Fruit fly (Drosophila melanogaster) whole organism, embryonic: ENCODE data around the gene Arv1.

ENCODE experiments used
- Aef1 ChIP-seq: fragments of 200-800 bp; sonication (Bioruptor generic); IDR thresholded peaks from 3 replicates; pipeline ENCODE4 v1.3.6; 2022; ENCODE audit warnings: missing biosample characterization, missing genetic modification characterization
- CG10366 ChIP-seq: fragments of 200-800 bp; sonication (Bioruptor generic); IDR thresholded peaks from 2 replicates; pipeline ENCODE4 v1.3.6; 2022; ENCODE audit warnings: missing biosample characterization, missing genetic modification characterization
- CG11456 ChIP-seq: fragments of 200-800 bp; sonication (Bioruptor generic); IDR thresholded peaks from 3 replicates; pipeline ENCODE4 v1.3.6; 2022; ENCODE audit warnings: missing biosample characterization, missing genetic modification characterization
- CG12071 ChIP-seq: fragments of 200-800 bp; sonication (Bioruptor generic); optimal IDR thresholded peaks from 3 replicates; lab custom pipeline; 2018; ENCODE audit warnings: missing biosample characterization, mild to moderate bottlenecking, missing genetic modification characterization
- CG1233 ChIP-seq: fragments of 200-800 bp; sonication (Bioruptor generic); optimal IDR thresholded peaks from 4 replicates; lab custom pipeline; 2018; ENCODE audit warnings: missing biosample characterization, mild to moderate bottlenecking, missing genetic modification characterization
- CG12659 ChIP-seq: fragments of 200-800 bp; sonication (Bioruptor generic); optimal IDR thresholded peaks from 3 replicates; lab custom pipeline; 2017; ENCODE audit warnings: mild to moderate bottlenecking, missing biosample characterization, missing genetic modification reagents, missing genetic modification characterization
- CG13296 ChIP-seq: fragments of 200-800 bp; sonication (Bioruptor generic); optimal IDR thresholded peaks from 3 replicates; lab custom pipeline; 2018; ENCODE audit warnings: missing biosample characterization, mild to moderate bottlenecking, missing genetic modification characterization
- CG14050 ChIP-seq: fragments of 200-800 bp; sonication (Bioruptor generic); IDR thresholded peaks from 3 replicates; pipeline ENCODE4 v1.3.6; 2022; ENCODE audit warnings: missing biosample characterization, missing genetic modification characterization
- CG14441 ChIP-seq: fragments of 200-800 bp; sonication (Bioruptor generic); IDR thresholded peaks from 2 replicates; pipeline ENCODE4 v1.3.6; 2022; ENCODE audit warnings: missing biosample characterization, missing genetic modification characterization
- CG14710 ChIP-seq: fragments of 200-800 bp; sonication (Bioruptor generic); optimal IDR thresholded peaks from 3 replicates; lab custom pipeline; 2019; ENCODE audit warnings: missing biosample characterization, mild to moderate bottlenecking, missing genetic modification characterization, moderate library complexity
- CG15514 ChIP-seq: fragments of 200-800 bp; sonication (Bioruptor generic); optimal IDR thresholded peaks from 3 replicates; lab custom pipeline; 2017; ENCODE audit warnings: missing biosample characterization, missing genetic modification characterization, mild to moderate bottlenecking, moderate library complexity, missing genetic modification reagents
- CG15601 ChIP-seq: fragments of 200-800 bp; sonication (Bioruptor generic); optimal IDR thresholded peaks from 3 replicates; lab custom pipeline; 2019; ENCODE audit warnings: missing biosample characterization, mild to moderate bottlenecking, missing genetic modification characterization, moderate library complexity
- CG2129 ChIP-seq: fragments of 200-800 bp; sonication (Bioruptor generic); IDR thresholded peaks from 2 replicates; pipeline ENCODE4 v1.3.6; 2022; ENCODE audit warnings: missing biosample characterization, missing genetic modification characterization; ENCODE audit not compliant: partially characterized antibody
- CG2712 ChIP-seq: fragments of 200-800 bp; optimal IDR thresholded peaks from 3 replicates; lab custom pipeline; 2019; ENCODE audit warnings: missing biosample characterization, mild to moderate bottlenecking, missing genetic modification characterization, moderate library complexity
- CG31224 ChIP-seq: fragments of 200-800 bp; sonication (Bioruptor generic); IDR thresholded peaks from 2 replicates; pipeline ENCODE4 v1.3.6; 2022; ENCODE audit warnings: missing biosample characterization, missing genetic modification characterization
- CG31441 ChIP-seq: fragments of 200-800 bp; sonication (Bioruptor generic); IDR thresholded peaks from 2 replicates; pipeline ENCODE4 v1.3.6; 2022; ENCODE audit warnings: missing biosample characterization, missing genetic modification characterization
- CG33557 ChIP-seq: fragments of 200-800 bp; sonication (Bioruptor generic); optimal IDR thresholded peaks from 2 replicates; lab custom pipeline; 2019; ENCODE audit warnings: missing biosample characterization, mild to moderate bottlenecking, missing genetic modification characterization, moderate library complexity
- CG4707 ChIP-seq: fragments of 200-800 bp; sonication (Bioruptor generic); optimal IDR thresholded peaks from 2 replicates; lab custom pipeline; 2018; ENCODE audit warnings: missing biosample characterization, mild to moderate bottlenecking, missing genetic modification characterization, moderate library complexity
- CG5953 ChIP-seq: fragments of 200-800 bp; sonication (Bioruptor generic); IDR thresholded peaks from 2 replicates; pipeline ENCODE4 v1.3.6; 2022; ENCODE audit warnings: missing biosample characterization, missing genetic modification characterization
- CG6689 ChIP-seq: fragments of 200-800 bp; sonication (Bioruptor generic); IDR thresholded peaks from 2 replicates; pipeline ENCODE4 v1.3.6; 2022; ENCODE audit warnings: missing biosample characterization, missing genetic modification characterization
- CG6791 ChIP-seq: fragments of 200-800 bp; sonication (Bioruptor generic); IDR thresholded peaks from 3 replicates; pipeline ENCODE4 v1.3.6; 2022; ENCODE audit warnings: missing biosample characterization, missing genetic modification characterization; ENCODE audit not compliant: partially characterized antibody
- CG7745 ChIP-seq: fragments of 200-800 bp; sonication (Bioruptor generic); optimal IDR thresholded peaks from 2 replicates; lab custom pipeline; 2018; ENCODE audit warnings: missing biosample characterization, mild to moderate bottlenecking, missing genetic modification characterization, moderate library complexity
- CG8290 ChIP-seq, 3 experiments: fragments of 200-800 bp; sonication (Bioruptor generic); optimal IDR thresholded peaks; 2 replicates each; lab custom pipeline; 2016 to 2019; ENCODE audit warnings: missing biosample characterization in 3 of 3, missing genetic modification characterization in 3 of 3, mild to moderate bottlenecking in 2 of 3, moderate library complexity in 1 of 3
- CG8359 ChIP-seq: fragments of 200-800 bp; sonication (Bioruptor generic); optimal IDR thresholded peaks from 2 replicates; lab custom pipeline; 2017; ENCODE audit warnings: missing biosample characterization, mild to moderate bottlenecking, missing genetic modification characterization, borderline replicate concordance
- Chrac-16 ChIP-seq: fragments of 200-800 bp; sonication (Bioruptor generic); optimal IDR thresholded peaks from 3 replicates; lab custom pipeline; 2016; ENCODE audit warnings: missing biosample characterization, missing genetic modification characterization
- D ChIP-seq, 2 experiments: fragments of 200-800 bp in 1 of 2; fragments of >200 bp in 1 of 2; sonication (Bioruptor generic) in 1 of 2; optimal IDR thresholded peaks; 2 replicates in 1 of 2; 3 replicates in 1 of 2; lab custom pipeline; 2017; ENCODE audit warnings: mild to moderate bottlenecking in 1 of 2, missing biosample characterization in 1 of 2, missing genetic modification characterization in 1 of 2, missing genetic modification reagents in 1 of 2
- Dek ChIP-seq: fragments of 200-800 bp; sonication (Bioruptor generic); optimal IDR thresholded peaks from 3 replicates; lab custom pipeline; 2019; ENCODE audit warnings: missing biosample characterization, mild to moderate bottlenecking, missing genetic modification characterization, moderate library complexity
- Eip74EF ChIP-seq, 2 experiments: fragments of 200-800 bp in 1 of 2; fragments of >200 bp in 1 of 2; sonication (Bioruptor generic) in 1 of 2; optimal IDR thresholded peaks; 2 replicates each; lab custom pipeline; 2017 to 2019; ENCODE audit warnings: missing biosample characterization in 2 of 2, missing genetic modification characterization in 2 of 2, mild to moderate bottlenecking in 1 of 2, moderate library complexity in 1 of 2
- Stat92E ChIP-seq, 3 experiments: fragments of >200 bp in 2 of 3; fragments of 200-800 bp in 1 of 3; sonication (Bioruptor generic) in 1 of 3; optimal IDR thresholded peaks; 2 replicates each; lab custom pipeline; 2017 to 2019; ENCODE audit warnings: missing biosample characterization in 3 of 3, missing genetic modification characterization in 3 of 3, mild to moderate bottlenecking in 1 of 3, moderate library complexity in 1 of 3
- ab ChIP-seq: fragments of 200-800 bp; sonication (Bioruptor generic); optimal IDR thresholded peaks from 2 replicates; lab custom pipeline; 2016; ENCODE audit warnings: missing biosample characterization, missing genetic modification characterization
- al ChIP-seq: fragments of 200-800 bp; sonication (Bioruptor generic); IDR thresholded peaks from 2 replicates; pipeline ENCODE4 v1.3.6; 2022; ENCODE audit warnings: missing biosample characterization, missing genetic modification characterization
- chif ChIP-seq, 2 experiments: fragments of 200-800 bp; sonication (Bioruptor generic); optimal IDR thresholded peaks; 3 replicates each; lab custom pipeline; 2016; ENCODE audit warnings: missing biosample characterization in 2 of 2, missing genetic modification characterization in 2 of 2
- dati ChIP-seq: fragments of 200-800 bp; sonication (Bioruptor generic); IDR thresholded peaks from 2 replicates; pipeline ENCODE4 v1.3.6; 2022; ENCODE audit warnings: missing biosample characterization, missing genetic modification characterization
- gt ChIP-seq: fragments of 200-800 bp; sonication (Bioruptor generic); IDR thresholded peaks from 2 replicates; pipeline ENCODE4 v1.3.6; 2022; ENCODE audit warnings: missing biosample characterization, missing genetic modification characterization
- her ChIP-seq: fragments of 200-800 bp; sonication (Bioruptor generic); optimal IDR thresholded peaks from 2 replicates; lab custom pipeline; 2016; ENCODE audit warnings: missing biosample characterization, missing genetic modification characterization
- hkb ChIP-seq, 2 experiments: fragments of 200-800 bp in 1 of 2; fragments of >200 bp in 1 of 2; sonication (Bioruptor generic) in 1 of 2; IDR thresholded peaks in 1 of 2; optimal IDR thresholded peaks in 1 of 2; 2 replicates each; pipeline versions ENCODE4 v1.3.6 to Lab custom; 2017 to 2022; ENCODE audit warnings: missing biosample characterization in 1 of 2, missing genetic modification characterization in 1 of 2
- lola ChIP-seq, 3 experiments: fragments of >200 bp in 2 of 3; fragments of 200-800 bp in 1 of 3; sonication (Bioruptor generic) in 1 of 3; optimal IDR thresholded peaks; 2 replicates each; lab custom pipeline; 2017 to 2019; ENCODE audit warnings: missing biosample characterization in 3 of 3, missing genetic modification characterization in 3 of 3, mild to moderate bottlenecking in 1 of 3, moderate library complexity in 1 of 3
- lov ChIP-seq, 2 experiments: fragments of 200-800 bp in 1 of 2; fragments of >200 bp in 1 of 2; sonication (Bioruptor generic) in 1 of 2; IDR thresholded peaks in 1 of 2; optimal IDR thresholded peaks in 1 of 2; 2 replicates in 1 of 2; 3 replicates in 1 of 2; pipeline versions ENCODE4 v1.3.6 to Lab custom; 2017 to 2022; ENCODE audit warnings: missing biosample characterization in 1 of 2, missing genetic modification characterization in 1 of 2
- nmo ChIP-seq: fragments of 200-800 bp; sonication (Bioruptor generic); optimal IDR thresholded peaks from 2 replicates; lab custom pipeline; 2018; ENCODE audit warnings: missing biosample characterization, mild to moderate bottlenecking, missing genetic modification characterization, moderate library complexity
- oc ChIP-seq: fragments of 200-800 bp; sonication (Bioruptor generic); optimal IDR thresholded peaks from 2 replicates; lab custom pipeline; 2018; ENCODE audit warnings: missing biosample characterization, mild to moderate bottlenecking, missing genetic modification characterization, moderate library complexity
- odd ChIP-seq: fragments of 200-800 bp; sonication (Bioruptor generic); optimal IDR thresholded peaks from 2 replicates; lab custom pipeline; 2017; ENCODE audit warnings: missing biosample characterization, mild to moderate bottlenecking, missing genetic modification characterization
- peb ChIP-seq: fragments of 200-800 bp; sonication (Bioruptor generic); IDR thresholded peaks from 2 replicates; pipeline ENCODE4 v1.3.6; 2022; ENCODE audit warnings: missing biosample characterization, missing genetic modification characterization
- phol ChIP-seq: fragments of 200-800 bp; sonication (Bioruptor generic); optimal IDR thresholded peaks from 3 replicates; lab custom pipeline; 2018; ENCODE audit warnings: missing biosample characterization, mild to moderate bottlenecking, missing genetic modification characterization, moderate library complexity
- seq ChIP-seq: fragments of 200-800 bp; sonication (Bioruptor generic); IDR thresholded peaks from 2 replicates; pipeline ENCODE4 v1.3.6; 2022; ENCODE audit warnings: missing biosample characterization, missing genetic modification characterization
- sr ChIP-seq: fragments of 200-800 bp; sonication (Bioruptor generic); IDR thresholded peaks from 3 replicates; pipeline ENCODE4 v1.3.6; 2022; ENCODE audit warnings: missing biosample characterization, missing genetic modification characterization
- stwl ChIP-seq: fragments of 200-800 bp; sonication (Bioruptor generic); optimal IDR thresholded peaks from 3 replicates; lab custom pipeline; 2018; ENCODE audit warnings: missing biosample characterization, mild to moderate bottlenecking, missing genetic modification characterization, moderate library complexity
- tll ChIP-seq, 2 experiments: fragments of 200-800 bp in 1 of 2; fragments of >200 bp in 1 of 2; sonication (Bioruptor generic) in 1 of 2; optimal IDR thresholded peaks; 2 replicates each; lab custom pipeline; 2017 to 2019; ENCODE audit warnings: missing biosample characterization in 2 of 2, missing genetic modification characterization in 2 of 2, mild to moderate bottlenecking in 1 of 2, moderate library complexity in 1 of 2
- zen ChIP-seq: fragments of 200-800 bp; sonication (Bioruptor generic); optimal IDR thresholded peaks from 3 replicates; lab custom pipeline; 2018; ENCODE audit warnings: missing biosample characterization, mild to moderate bottlenecking, missing genetic modification characterization, moderate library complexity

Gene Arv1

DNA sequence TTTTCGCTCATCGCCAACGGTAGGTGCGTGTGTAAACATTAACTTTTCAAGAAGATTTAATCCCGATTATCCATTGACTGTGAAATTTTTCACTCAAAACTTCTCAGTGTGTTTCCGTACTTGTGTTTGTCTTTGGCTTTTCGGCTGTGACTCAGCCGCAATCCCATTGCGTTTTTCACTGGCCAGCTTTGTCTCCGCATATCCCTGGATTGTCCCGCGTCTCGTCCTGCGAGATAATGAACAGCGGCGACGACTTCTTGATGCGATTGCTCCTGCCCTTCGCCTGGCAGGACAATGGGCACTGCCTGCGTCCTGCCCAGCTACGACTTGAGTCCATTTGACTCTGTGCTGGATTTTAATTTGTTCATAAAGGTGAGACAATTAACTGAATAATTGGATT lies 47.0 kb downstream of the Arv1 start:
- no peak for TF ChIP-seq Chrac-16 (GFP tag; lab: Kevin White, UChicago)
- TF ChIP-seq CG31224 (GFP tag; lab: Robert Waterston, UW) = no peak
- TF ChIP-seq her = no peak
- peak in 1 of 2 experiments; percentile 96 for TF ChIP-seq tll (GFP tag; optimal IDR thresholded peaks at IDR 0.05; lab: Kevin White, UChicago)
- TF ChIP-seq nmo (GFP tag; lab: Kevin White, UChicago) = no peak
- TF ChIP-seq CG11456 = no peak
- no peak for TF ChIP-seq CG12659 (GFP tag; lab: Kevin White, UChicago)
- TF ChIP-seq gt = no peak
- no peak for TF ChIP-seq lola (GFP tag; optimal IDR thresholded peaks at IDR 0.05; lab: Kevin White, UChicago)
- no peak for TF ChIP-seq CG10366 (GFP tag; lab: Robert Waterston, UW)
- TF ChIP-seq CG13296 (GFP tag; lab: Kevin White, UChicago) = no peak
- TF ChIP-seq sr (GFP tag; lab: Robert Waterston, UW) = 0 out of 3 replicates have a peak, but pooled peaks have one; percentile 2
- no peak for TF ChIP-seq CG14710
- no peak for TF ChIP-seq phol (tag; lab: Kevin White, UChicago)
- TF ChIP-seq D (optimal IDR thresholded peaks at IDR 0.05; lab: Kevin White, UChicago) = peak; percentile 33
- no peak for TF ChIP-seq D (GFP tag; optimal IDR thresholded peaks at IDR 0.05; lab: Kevin White, UChicago)
- no peak for TF ChIP-seq Aef1 (GFP tag; lab: Robert Waterston, UW)
- no peak for TF ChIP-seq CG15514
- no peak for TF ChIP-seq ab (GFP tag; lab: Kevin White, UChicago)
- no peak for TF ChIP-seq al (GFP tag; lab: Robert Waterston, UW)
- no peak for TF ChIP-seq CG12071
- TF ChIP-seq CG4707 = no peak
- no peak for TF ChIP-seq CG6689
- no peak for TF ChIP-seq CG8359 (GFP tag; lab: Kevin White, UChicago)
- no peak for TF ChIP-seq CG14441 (GFP tag; lab: Robert Waterston, UW)
- TF ChIP-seq Stat92E (GFP tag; optimal IDR thresholded peaks at IDR 0.05; lab: Kevin White, UChicago) = no peak
- no peak for TF ChIP-seq oc (tag; lab: Kevin White, UChicago)
- 0 out of 3 replicates have a peak, but pooled peaks have one; percentile 15 for TF ChIP-seq CG6791 (GFP tag; lab: Robert Waterston, UW)
- peak; percentile 55 for TF ChIP-seq zen
- no peak for TF ChIP-seq Dek
- no peak for TF ChIP-seq CG5953 (GFP tag; lab: Robert Waterston, UW)
- TF ChIP-seq stwl (tag; lab: Kevin White, UChicago) = no peak
- TF ChIP-seq CG15601 = no peak

DNA sequence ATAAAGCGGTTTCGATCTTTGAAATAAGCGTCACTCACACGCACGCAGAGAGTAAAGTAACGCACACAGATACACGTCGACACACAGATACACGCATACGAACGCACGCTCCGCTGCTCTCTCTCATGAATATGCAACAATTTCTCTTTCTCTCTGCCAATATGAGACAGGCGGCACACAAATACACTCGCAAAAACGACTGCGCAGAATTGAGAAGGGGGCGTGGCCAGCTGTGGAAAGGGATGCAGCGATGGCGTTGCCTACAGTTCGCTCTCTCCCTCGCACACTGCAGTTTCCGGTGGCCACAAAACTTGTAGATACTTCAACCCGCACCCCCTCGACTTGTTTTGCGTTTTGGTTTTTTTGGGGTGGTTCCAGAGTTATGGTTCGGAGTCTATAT lies 49.5 kb downstream of the Arv1 start:
- TF ChIP-seq CG33557 = peak; percentile 9
- TF ChIP-seq CG14050 (GFP tag; lab: Robert Waterston, UW) = peak; percentile 16; the same call in 1 of the 3 replicates
- no peak for TF ChIP-seq CG7745 (tag; lab: Kevin White, UChicago)
- peak; percentile 4 for TF ChIP-seq CG2712 (tag; lab: Kevin White, UChicago)
- peak; percentile 44; the same call in 1 of the 2 replicates for TF ChIP-seq dati (GFP tag; lab: Robert Waterston, UW)
- peak; percentile 16; the same call in 1 of the 2 replicates for TF ChIP-seq peb (GFP tag; lab: Robert Waterston, UW)
- TF ChIP-seq nmo (GFP tag; lab: Kevin White, UChicago) = peak; percentile 33
- TF ChIP-seq hkb (optimal IDR thresholded peaks at IDR 0.05; lab: Kevin White, UChicago) = no peak
- TF ChIP-seq hkb (GFP tag; IDR thresholded peaks at IDR 0.05; lab: Robert Waterston, UW) = peak; percentile 75
- TF ChIP-seq seq (GFP tag; lab: Robert Waterston, UW) = peak; percentile 96
- TF ChIP-seq lov (optimal IDR thresholded peaks at IDR 0.05; lab: Kevin White, UChicago) = no peak
- TF ChIP-seq lov (GFP tag; IDR thresholded peaks at IDR 0.05; lab: Robert Waterston, UW) = peak; percentile 79; the same call in 1 of the 3 replicates
- peak; percentile 75 for TF ChIP-seq her
- no peak for TF ChIP-seq CG2129 (GFP tag; lab: Robert Waterston, UW)
- no peak for TF ChIP-seq CG8290 (GFP tag; optimal IDR thresholded peaks at IDR 0.05; lab: Kevin White, UChicago)
- TF ChIP-seq CG8290 (tag; optimal IDR thresholded peaks at IDR 0.05; lab: Kevin White, UChicago) = peak in 1 of 2 experiments; percentile 24
- TF ChIP-seq Eip74EF (GFP tag; optimal IDR thresholded peaks at IDR 0.05; lab: Kevin White, UChicago) = no peak
- TF ChIP-seq odd (GFP tag; lab: Kevin White, UChicago) = peak; percentile 55
- no peak for TF ChIP-seq chif (GFP tag; optimal IDR thresholded peaks at IDR 0.05; lab: Kevin White, UChicago)
- peak; percentile 68 for TF ChIP-seq CG1233 (GFP tag; lab: Kevin White, UChicago)
- TF ChIP-seq CG31441 (GFP tag; lab: Robert Waterston, UW) = peak; percentile 32; the same call in 1 of the 2 replicates
